Worm (Caenorhabditis elegans) whole organism, late embryonic: Measurements from ENCODE around the gene ncx-2.

Experiments
- C08G9.2 ChIP-seq: sonication (generic microtip); optimal IDR thresholded peaks from 2 replicates; lab custom pipeline; 2016; ENCODE audit warnings: mild to moderate bottlenecking, missing genetic modification characterization, moderate library complexity, missing compliant biosample characterization
- F13H6.1 ChIP-seq: sonication (generic microtip); optimal IDR thresholded peaks from 2 replicates; lab custom pipeline; 2016; ENCODE audit warnings: missing genetic modification characterization, missing compliant biosample characterization
- K02D7.2 ChIP-seq: sonication (generic microtip); optimal IDR thresholded peaks from 2 replicates; lab custom pipeline; 2017; ENCODE audit warnings: mild to moderate bottlenecking, missing genetic modification characterization, missing compliant biosample characterization
- ceh-14 ChIP-seq: sonication (generic microtip); optimal IDR thresholded peaks from 2 replicates; lab custom pipeline; 2016; ENCODE audit warnings: missing genotype, missing genetic modification characterization, missing compliant biosample characterization
- ceh-19 ChIP-seq: fragments of 200-800 bp; sonication (Bioruptor generic); optimal IDR thresholded peaks from 2 replicates; lab custom pipeline; 2018; ENCODE audit warnings: mild to moderate bottlenecking, missing genetic modification characterization, missing compliant biosample characterization
- ceh-2 ChIP-seq: sonication (generic microtip); optimal IDR thresholded peaks from 2 replicates; lab custom pipeline; 2016; ENCODE audit warnings: missing genotype, missing genetic modification characterization, missing compliant biosample characterization
- ceh-22 ChIP-seq: sonication (generic microtip); optimal IDR thresholded peaks from 2 replicates; lab custom pipeline; 2017; ENCODE audit warnings: missing biosample characterization, missing genetic modification characterization
- ceh-31 ChIP-seq: sonication (generic microtip); optimal IDR thresholded peaks from 2 replicates; lab custom pipeline; 2016; ENCODE audit warnings: missing genetic modification characterization, missing compliant biosample characterization
- ceh-45 ChIP-seq: fragments of 200-800 bp; sonication (Bioruptor generic); IDR thresholded peaks from 2 replicates; pipeline ENCODE4 v1.3.6; 2022; ENCODE audit warnings: missing genetic modification reagents, missing genetic modification characterization, missing compliant biosample characterization
- ceh-9 ChIP-seq: sonication (generic microtip); optimal IDR thresholded peaks from 2 replicates; lab custom pipeline; 2016; ENCODE audit warnings: mild to moderate bottlenecking, missing genetic modification characterization, inconsistent platforms, missing compliant biosample characterization
- dmd-4 ChIP-seq: sonication (generic microtip); optimal IDR thresholded peaks from 2 replicates; lab custom pipeline; 2016; ENCODE audit warnings: borderline replicate concordance, missing genetic modification characterization, missing compliant biosample characterization
- elt-2 ChIP-seq: sonication (generic microtip); optimal IDR thresholded peaks from 2 replicates; lab custom pipeline; 2016; ENCODE audit warnings: missing genetic modification reagents, missing genetic modification characterization, missing compliant biosample characterization
- fax-1 ChIP-seq: sonication (generic microtip); optimal IDR thresholded peaks from 2 replicates; lab custom pipeline; 2016; ENCODE audit warnings: missing genotype, missing genetic modification characterization, missing compliant biosample characterization
- fkh-10 ChIP-seq: fragments of 150-350 bp; optimal IDR thresholded peaks from 2 replicates; lab custom pipeline; 2014; ENCODE audit warnings: missing biosample characterization, missing genetic modification reagents, missing genetic modification characterization
- gmeb-2 ChIP-seq: sonication (generic microtip); optimal IDR thresholded peaks from 2 replicates; lab custom pipeline; 2016; ENCODE audit warnings: missing genetic modification characterization, inconsistent platforms, missing compliant biosample characterization
- hlh-13 ChIP-seq: fragments of 200-800 bp; sonication (Bioruptor generic); optimal IDR thresholded peaks from 2 replicates; lab custom pipeline; 2018; ENCODE audit warnings: mild to moderate bottlenecking, missing genetic modification characterization, missing compliant biosample characterization
- hlh-15 ChIP-seq: sonication (generic microtip); optimal IDR thresholded peaks from 2 replicates; lab custom pipeline; 2016; ENCODE audit warnings: missing genetic modification characterization, missing compliant biosample characterization
- hlh-30 ChIP-seq: sonication (generic microtip); optimal IDR thresholded peaks from 2 replicates; lab custom pipeline; 2017; ENCODE audit warnings: antibody characterized with exemption, missing genetic modification characterization, missing compliant biosample characterization; ENCODE audit not compliant: insufficient read depth
- hlh-6 ChIP-seq: sonication (generic microtip); optimal IDR thresholded peaks from 2 replicates; lab custom pipeline; 2016; ENCODE audit warnings: missing genotype, missing genetic modification characterization, missing compliant biosample characterization
- hlh-8 ChIP-seq: sonication (generic microtip); optimal IDR thresholded peaks from 2 replicates; lab custom pipeline; 2016; ENCODE audit warnings: missing genotype, missing genetic modification characterization, missing compliant biosample characterization
- mec-3 ChIP-seq: sonication (generic microtip); optimal IDR thresholded peaks from 2 replicates; lab custom pipeline; 2016; ENCODE audit warnings: borderline replicate concordance, missing genetic modification characterization, missing compliant biosample characterization
- nhr-232 ChIP-seq: sonication (generic microtip); optimal IDR thresholded peaks from 2 replicates; lab custom pipeline; 2016; ENCODE audit warnings: missing genetic modification characterization, missing compliant biosample characterization
- odd-2 ChIP-seq: sonication (generic microtip); optimal IDR thresholded peaks from 2 replicates; lab custom pipeline; 2017; ENCODE audit warnings: antibody characterized with exemption, mild to moderate bottlenecking, missing genetic modification characterization, missing compliant biosample characterization
- pat-9 ChIP-seq: fragments of 200-800 bp; sonication (Bioruptor generic); optimal IDR thresholded peaks from 2 replicates; lab custom pipeline; 2018; ENCODE audit warnings: mild to moderate bottlenecking, missing genetic modification characterization, moderate library complexity, missing compliant biosample characterization
- pha-4 ChIP-seq: fragments of 150-350 bp; optimal IDR thresholded peaks from 2 replicates; lab custom pipeline; 2018; ENCODE audit warnings: missing biosample characterization, missing genetic modification reagents, missing genetic modification characterization
- ref-2 ChIP-seq: sonication (generic microtip); optimal IDR thresholded peaks from 2 replicates; lab custom pipeline; 2016; ENCODE audit warnings: missing genetic modification characterization, missing compliant biosample characterization
- sox-2 ChIP-seq: fragments of 200-800 bp; sonication (Bioruptor generic); IDR thresholded peaks from 2 replicates; pipeline ENCODE4 v1.3.6; 2022; ENCODE audit warnings: missing genetic modification reagents, missing genetic modification characterization, missing compliant biosample characterization
- unc-3 ChIP-seq, 2 experiments: fragments of 200-800 bp in 1 of 2; sonication (Bioruptor generic) in 1 of 2; sonication (generic microtip) in 1 of 2; conservative IDR thresholded peaks in 1 of 2; optimal IDR thresholded peaks in 1 of 2; 2 replicates each; pipeline versions ENCODE4 v1.3.6 to Lab custom; 2016 to 2022; ENCODE audit warnings: missing compliant biosample characterization in 2 of 2, missing genetic modification characterization in 2 of 2, missing genetic modification reagents in 1 of 2
- unc-55 ChIP-seq: sonication (generic microtip); optimal IDR thresholded peaks from 2 replicates; lab custom pipeline; 2017; ENCODE audit warnings: missing biosample characterization, missing genetic modification reagents, missing genetic modification characterization
- unc-86 ChIP-seq: sonication (generic microtip); optimal IDR thresholded peaks from 2 replicates; lab custom pipeline; 2016; ENCODE audit warnings: missing genetic modification characterization, missing compliant biosample characterization
- zip-5 ChIP-seq: sonication (generic microtip); optimal IDR thresholded peaks from 2 replicates; lab custom pipeline; 2016; ENCODE audit warnings: missing genetic modification characterization, missing compliant biosample characterization

Gene ncx-2

DNA sequence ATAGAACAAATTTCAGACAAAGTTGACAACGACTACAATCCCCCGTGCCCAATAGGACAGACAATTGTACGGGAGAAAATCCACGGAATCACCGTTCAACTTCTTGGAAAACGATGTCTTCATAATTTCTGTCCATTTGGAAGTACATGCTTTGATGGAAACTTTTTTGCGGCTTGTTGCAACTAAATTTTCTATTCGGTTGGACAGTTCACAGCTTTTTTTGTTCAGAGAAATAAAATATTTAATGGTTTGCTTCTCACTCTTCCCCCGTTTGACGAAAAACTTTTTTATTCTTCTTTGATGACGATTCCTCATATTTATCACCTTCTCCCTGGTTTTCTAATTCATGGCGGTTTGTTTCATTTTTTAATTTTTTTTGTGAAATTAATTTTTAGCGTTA is 10.6 kb downstream of the ncx-2 start, which contains the start of gene C10G8.2:
Gene C10G8.2, plus strand, starts transcription at position 301 of the 400 bp plus-strand sequence.
- TF ChIP-seq pat-9 (tag; lab: Kevin White, UChicago) (no peak), ceh-14 (no peak), mec-3 (no peak), ceh-45 (GFP tag; lab: Robert Waterston, UW) (no peak), hlh-13 (GFP tag; lab: Kevin White, UChicago) (no peak), ref-2 (no peak), fkh-10 (GFP tag; lab: Kevin White, UChicago) (no peak), sox-2 (no peak), hlh-8 (no peak), unc-3 (GFP tag; conservative IDR thresholded peaks at IDR 0.05; lab: Robert Waterston, UW) (no peak), unc-3 (tag; optimal IDR thresholded peaks at IDR 0.05; lab: Kevin White, UChicago) (no peak), fax-1 (tag; lab: Kevin White, UChicago) (no peak), F13H6.1 (tag; lab: Kevin White, UChicago) (no peak), nhr-232 (tag; lab: Kevin White, UChicago) (no peak), hlh-30 (tag; lab: Kevin White, UChicago) (no peak), dmd-4 (tag; lab: Kevin White, UChicago) (no peak)

DNA sequence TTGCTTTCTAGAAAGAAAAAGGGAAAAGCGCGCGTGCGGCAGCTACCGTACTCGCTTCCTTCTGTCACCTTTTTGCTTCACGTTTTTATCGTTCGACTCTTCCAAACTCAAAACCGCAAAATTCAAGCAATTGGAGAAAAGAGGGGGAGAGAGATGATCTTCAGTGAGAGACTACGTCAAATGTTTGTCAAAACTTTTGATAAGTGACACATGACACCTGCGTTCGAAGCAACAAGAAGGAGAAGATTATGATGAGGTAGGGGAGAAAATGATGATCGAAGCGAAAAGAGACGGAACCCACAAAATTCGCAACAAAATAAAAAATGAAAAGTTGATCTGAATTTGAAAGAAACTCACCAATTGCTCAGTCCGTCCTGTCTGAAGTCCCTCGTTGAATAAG is 14.9 kb downstream of the ncx-2 start:
- TF ChIP-seq unc-55 (GFP tag; lab: Kevin White, UChicago) (peak; percentile 68), dmd-4 (tag; lab: Kevin White, UChicago) (no peak)

DNA sequence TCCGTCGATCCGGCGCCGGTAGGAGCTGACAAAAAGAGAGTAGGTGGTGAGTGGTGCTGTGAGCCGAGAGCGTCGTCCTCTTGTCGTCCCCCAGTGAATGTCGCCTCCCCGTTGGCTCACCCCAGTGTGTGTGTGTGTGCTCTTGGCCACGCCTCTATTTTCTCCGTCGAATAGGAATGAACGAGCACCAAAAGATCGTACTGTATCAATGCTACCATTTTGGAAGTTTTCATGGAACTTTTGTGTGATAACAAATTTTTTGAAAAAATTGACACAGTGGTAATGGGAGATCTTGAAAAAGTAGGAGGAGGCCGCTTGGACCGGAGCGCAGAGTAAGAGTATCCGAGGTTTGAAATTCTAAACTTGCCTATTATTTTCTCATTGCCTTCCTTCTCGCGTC is 16.0 kb downstream of the ncx-2 start, which contains the start of gene ceh-34:
Gene ceh-34, minus strand, starts transcription at position 101 of the 400 bp plus-strand sequence.
- TF ChIP-seq hlh-6 (tag; lab: Kevin White, UChicago), result peak; percentile 24
- TF ChIP-seq ceh-19 (GFP tag; lab: Kevin White, UChicago), result no peak
- TF ChIP-seq pat-9 (tag; lab: Kevin White, UChicago), result no peak
- TF ChIP-seq elt-2 (tag; lab: Kevin White, UChicago), result no peak
- no peak for TF ChIP-seq ceh-31 (tag; lab: Kevin White, UChicago)

DNA sequence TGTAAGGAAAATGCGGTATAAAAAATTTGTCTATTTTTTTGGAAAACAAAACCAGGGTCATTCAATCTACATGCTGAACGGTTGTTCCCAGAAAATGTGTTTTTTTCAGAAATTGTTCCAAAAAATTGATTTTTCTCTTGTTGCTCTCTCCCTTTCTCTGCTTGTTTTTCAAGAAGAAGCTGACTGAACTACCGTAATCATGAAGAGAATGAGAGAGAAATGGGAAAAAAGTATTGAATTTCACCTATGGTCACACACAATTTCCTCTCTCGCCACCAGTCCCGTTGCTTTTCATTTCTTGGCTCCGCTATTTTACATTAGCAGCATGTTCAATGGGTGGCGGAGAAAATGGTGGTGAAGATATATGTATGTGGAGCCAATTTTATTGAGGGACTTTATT is 19.3 kb downstream of the ncx-2 start:
- TF ChIP-seq gmeb-2 (tag; lab: Kevin White, UChicago) (no peak), ceh-19 (GFP tag; lab: Kevin White, UChicago) (peak; percentile 48)

DNA sequence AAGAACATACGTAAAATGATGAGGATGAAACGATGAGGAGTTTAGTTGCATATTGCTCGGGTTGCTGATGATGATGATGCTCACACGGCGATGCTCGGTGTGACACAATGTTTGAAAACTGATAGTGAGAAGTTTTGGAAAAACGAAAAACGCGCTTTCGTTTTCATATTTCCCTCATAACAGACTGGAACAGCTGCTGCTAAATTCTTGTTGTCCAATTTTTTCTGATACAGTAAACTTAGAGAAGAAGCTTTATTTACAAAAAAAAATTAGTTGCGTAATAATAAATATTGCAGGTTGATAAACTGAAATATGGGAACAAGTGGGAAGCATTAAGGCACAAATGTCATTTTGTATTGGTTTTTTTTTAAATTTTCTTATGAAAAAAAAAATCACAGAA is 21.1 kb downstream of the ncx-2 start, which contains the start of gene ceh-33:
Gene ceh-33, minus strand, starts transcription at position 101 of the 400 bp plus-strand sequence.
- TF ChIP-seq ceh-19 (GFP tag; lab: Kevin White, UChicago), result no peak
- TF ChIP-seq C08G9.2 (tag; lab: Kevin White, UChicago), result no peak
- no peak for TF ChIP-seq unc-86 (tag; lab: Kevin White, UChicago)
- no peak for TF ChIP-seq K02D7.2 (tag; lab: Kevin White, UChicago)
- no peak for TF ChIP-seq odd-2 (tag; lab: Kevin White, UChicago)
- no peak for TF ChIP-seq fax-1 (tag; lab: Kevin White, UChicago)
- no peak for TF ChIP-seq zip-5 (tag; lab: Kevin White, UChicago)
- TF ChIP-seq ceh-9, result no peak
- TF ChIP-seq hlh-13 (GFP tag; lab: Kevin White, UChicago), result no peak
- no peak for TF ChIP-seq ceh-22 (tag; lab: Kevin White, UChicago)
- TF ChIP-seq hlh-6 (tag; lab: Kevin White, UChicago), result no peak
- TF ChIP-seq pha-4 (tag; lab: Kevin White, UChicago), result no peak
- no peak for TF ChIP-seq ceh-2 (tag; lab: Kevin White, UChicago)
- TF ChIP-seq hlh-15, result no peak
- TF ChIP-seq hlh-8, result no peak
